Worm (Caenorhabditis elegans) whole organism, L4 larva: ENCODE results near the gene asp-17.

Experiments used
- T20F7.1 ChIP-seq: fragments of 200-800 bp; sonication (Bioruptor generic); optimal IDR thresholded peaks from 2 replicates; lab custom pipeline; 2018; ENCODE audit warnings: mild to moderate bottlenecking, missing genetic modification characterization, missing compliant biosample characterization
- arid-1 ChIP-seq: fragments of 200-800 bp; sonication (Bioruptor generic); conservative IDR thresholded peaks from 2 replicates; pipeline ENCODE4 v1.3.6; 2022; ENCODE audit warnings: missing genetic modification reagents, missing genetic modification characterization, missing compliant biosample characterization
- duxl-1 ChIP-seq: sonication (generic microtip); optimal IDR thresholded peaks from 2 replicates; lab custom pipeline; 2016; ENCODE audit warnings: mild to moderate bottlenecking, missing genetic modification characterization, moderate library complexity, missing compliant biosample characterization; ENCODE audit not compliant: poor library complexity
- jun-1 ChIP-seq: fragments of 150-350 bp; optimal IDR thresholded peaks from 2 replicates; lab custom pipeline; 2014; ENCODE audit warnings: missing biosample characterization, missing genetic modification reagents, missing genetic modification characterization
- lin-13 ChIP-seq: fragments of 150-350 bp; optimal IDR thresholded peaks from 2 replicates; lab custom pipeline; 2014; ENCODE audit warnings: missing biosample characterization, missing genetic modification reagents, missing genetic modification characterization
- nhr-237 ChIP-seq: sonication (generic microtip); optimal IDR thresholded peaks from 2 replicates; lab custom pipeline; 2017; ENCODE audit warnings: missing biosample characterization, missing genetic modification characterization
- pha-4 ChIP-seq, 2 experiments: fragments of 150-350 bp in 1 of 2; fragments of 200-800 bp in 1 of 2; sonication (Bioruptor generic) in 1 of 2; IDR thresholded peaks in 1 of 2; optimal IDR thresholded peaks in 1 of 2; 2 replicates each; pipeline versions ENCODE4 v1.3.6 to Lab custom; 2014 to 2022; ENCODE audit warnings: missing genetic modification characterization in 2 of 2, missing genetic modification reagents in 2 of 2, missing biosample characterization in 1 of 2, missing compliant biosample characterization in 1 of 2
- skn-1 ChIP-seq: fragments of 150-350 bp; optimal IDR thresholded peaks from 2 replicates; lab custom pipeline; 2014; ENCODE audit warnings: missing biosample characterization, missing genetic modification characterization

DNA sequence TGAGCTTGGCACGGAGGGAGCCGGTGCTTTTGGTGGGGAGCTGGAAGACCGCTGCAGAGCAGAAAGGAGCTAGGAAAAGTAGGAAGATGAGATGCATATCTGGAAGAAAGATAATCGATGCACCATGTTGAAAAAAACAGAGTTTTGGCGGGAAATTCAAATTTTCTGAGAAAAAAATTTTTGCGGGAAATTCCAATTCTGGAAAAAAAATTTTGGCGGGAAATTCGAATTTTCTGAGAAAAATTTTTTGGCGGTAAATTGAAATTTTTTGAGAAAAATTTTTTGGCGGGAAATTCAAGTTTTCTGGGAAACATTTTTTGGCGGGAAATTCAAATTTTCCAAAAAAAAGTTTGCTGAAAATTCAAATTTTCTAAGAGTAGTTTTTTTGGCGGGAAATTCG, at the start of gene asp-17:
- TF ChIP-seq pha-4 (GFP tag; IDR thresholded peaks at IDR 0.05; lab: Robert Waterston, UW) (no peak), pha-4 (tag; optimal IDR thresholded peaks at IDR 0.05; lab: Kevin White, UChicago) (no peak), T20F7.1 (no peak), lin-13 (GFP tag; lab: Kevin White, UChicago) (no peak), skn-1 (no peak), nhr-237 (tag; lab: Kevin White, UChicago) (no peak), jun-1 (tag; lab: Kevin White, UChicago) (no peak), duxl-1 (no peak), arid-1 (no peak)
